Worm (Caenorhabditis elegans): Measurements from ENCODE around the gene R08C7.5.

DNA sequence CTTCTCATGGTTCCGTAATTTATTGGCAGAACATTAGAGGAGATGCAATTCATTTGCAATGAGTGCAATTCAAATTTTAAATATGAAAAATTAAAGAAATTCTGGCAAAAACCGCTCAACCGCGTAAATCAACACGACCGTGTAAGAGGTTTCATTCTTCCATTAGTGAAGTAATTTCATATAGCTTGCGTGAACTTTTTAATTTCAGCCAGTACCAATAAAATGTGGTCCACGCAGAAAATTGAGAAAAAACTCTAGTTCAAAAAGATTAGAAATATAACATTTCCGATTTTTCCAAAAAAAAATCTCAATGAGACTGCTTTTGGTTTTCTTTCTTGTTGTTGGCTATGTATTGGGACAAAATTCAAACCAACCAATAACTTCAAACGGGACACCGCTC lies 8.0 kb upstream of the R08C7.5 start, which contains the start of gene clec-175:
- TF ChIP-seq ham-2 (GFP tag; optimal IDR thresholded peaks at IDR 0.05) (no peak), elt-3 (tag; optimal IDR thresholded peaks at IDR 0.05) (no peak), ceh-43 (GFP tag; optimal IDR thresholded peaks at IDR 0.05) (no peak), elt-1 (tag; optimal IDR thresholded peaks at IDR 0.05; ENCODE audit: borderline replicate concordance, insufficient read depth) (no peak), blmp-1 (tag; optimal IDR thresholded peaks at IDR 0.05) (no peak), unc-62 (GFP tag; optimal IDR thresholded peaks at IDR 0.05) (no peak), snpc-4 (tag; optimal IDR thresholded peaks at IDR 0.05) (no peak), lin-13 (tag; optimal IDR thresholded peaks at IDR 0.05) (no peak), mep-1 (tag; optimal IDR thresholded peaks at IDR 0.05) (no peak), pha-4 (tag; optimal IDR thresholded peaks at IDR 0.05) (no peak), ceh-83 (GFP tag; optimal IDR thresholded peaks at IDR 0.05) (no peak), nhr-28 (tag; optimal IDR thresholded peaks at IDR 0.05) (no peak)

Measured in whole organism, mixed stage, embryonic.